Worm (Caenorhabditis elegans): ENCODE results near the gene F57C2.5.

The F57C2.5 gene

ce11 chrII:14495341-14495740 lies 32.7 kb downstream of the F57C2.5 start:
- TF ChIP-seq bed-3 (GFP tag; optimal IDR thresholded peaks at IDR 0.05) (no peak), lin-32 (GFP tag; optimal IDR thresholded peaks at IDR 0.05) (no peak), tbx-8 (GFP tag; optimal IDR thresholded peaks at IDR 0.05) (no peak)

- TF ChIP-seq lsy-2 (tag; optimal IDR thresholded peaks at IDR 0.05) = no peak
- peak; percentile 85 for TF ChIP-seq elt-1 (tag; optimal IDR thresholded peaks at IDR 0.05; ENCODE audit: borderline replicate concordance, insufficient read depth)
Measured at ce11 chrII:14494464-14494863, 33.6 kb downstream of the F57C2.5 start.

ce11 chrII:14494414-14494463 lies 33.8 kb downstream of the F57C2.5 start, which contains the start of gene cysl-2:
Gene cysl-2, minus strand, starts transcription at chrII:14494451.
- TF ChIP-seq tbx-8 (GFP tag; optimal IDR thresholded peaks at IDR 0.05) = no peak

ce11 chrII:14494014-14494413 lies 34.0 kb downstream of the F57C2.5 start:
- TF ChIP-seq mab-5 (tag; optimal IDR thresholded peaks at IDR 0.05) = no peak
- TF ChIP-seq cnd-1 (tag; optimal IDR thresholded peaks at IDR 0.05) = no peak

ce11 chrII:14492592-14493196 lies 35.3 kb downstream of the F57C2.5 start:
- no peak for TF ChIP-seq mep-1 (tag; optimal IDR thresholded peaks at IDR 0.05)
- no peak for TF ChIP-seq lin-32 (GFP tag; optimal IDR thresholded peaks at IDR 0.05)
- TF ChIP-seq unc-62 (GFP tag; optimal IDR thresholded peaks at IDR 0.05) = no peak
- no peak for TF ChIP-seq elt-3 (tag; optimal IDR thresholded peaks at IDR 0.05)
- no peak for TF ChIP-seq snpc-4 (tag; optimal IDR thresholded peaks at IDR 0.05)
- no peak for TF ChIP-seq hlh-1 (tag; optimal IDR thresholded peaks at IDR 0.05)
- TF ChIP-seq sem-2 (GFP tag; optimal IDR thresholded peaks at IDR 0.05) = no peak
- TF ChIP-seq cnd-1 (tag; optimal IDR thresholded peaks at IDR 0.05) = no peak
- TF ChIP-seq flh-1 (GFP tag; optimal IDR thresholded peaks at IDR 0.05) = no peak
- TF ChIP-seq unc-39 (tag; optimal IDR thresholded peaks at IDR 0.05) = no peak
- TF ChIP-seq ceh-39 (tag; optimal IDR thresholded peaks at IDR 0.05) = no peak
- no peak for TF ChIP-seq lsy-2 (tag; optimal IDR thresholded peaks at IDR 0.05)
- TF ChIP-seq nhr-237 (tag; optimal IDR thresholded peaks at IDR 0.05) = no peak
- TF ChIP-seq pha-4 (tag; optimal IDR thresholded peaks at IDR 0.05) = no peak
- TF ChIP-seq drap-1 (GFP tag; optimal IDR thresholded peaks at IDR 0.05) = no peak
- no peak for TF ChIP-seq unc-120 (tag; optimal IDR thresholded peaks at IDR 0.05; ENCODE audit: poor library complexity, severe bottlenecking)
- no peak for TF ChIP-seq sptf-1 (tag; optimal IDR thresholded peaks at IDR 0.05)
- TF ChIP-seq elt-1 (tag; optimal IDR thresholded peaks at IDR 0.05; ENCODE audit: borderline replicate concordance, insufficient read depth) = no peak
- no peak for TF ChIP-seq ceh-43 (GFP tag; optimal IDR thresholded peaks at IDR 0.05)
- TF ChIP-seq nhr-28 (tag; optimal IDR thresholded peaks at IDR 0.05) = no peak

ce11 chrII:14489407-14489806 lies 38.6 kb downstream of the F57C2.5 start, which contains the start of gene vnut-1:
Gene vnut-1, plus strand, starts transcription at chrII:14489802.
- TF ChIP-seq blmp-1 (tag; optimal IDR thresholded peaks at IDR 0.05) (peak; percentile 58), ham-2 (GFP tag; optimal IDR thresholded peaks at IDR 0.05) (no peak)

- TF ChIP-seq nhr-76 (tag; optimal IDR thresholded peaks at IDR 0.05) (no peak), drap-1 (GFP tag; optimal IDR thresholded peaks at IDR 0.05) (no peak), lin-13 (tag; optimal IDR thresholded peaks at IDR 0.05) (peak; percentile 41), unc-120 (tag; optimal IDR thresholded peaks at IDR 0.05; ENCODE audit: poor library complexity, severe bottlenecking) (peak; percentile 30)
Measured at ce11 chrII:14488661-14489060, 39.4 kb downstream of the F57C2.5 start, which contains the start of gene usp-14. Gene usp-14, minus strand, starts transcription at chrII:14488688.

ce11 chrII:14483813-14484212 lies 44.2 kb downstream of the F57C2.5 start:
- TF ChIP-seq nhr-12 (tag; optimal IDR thresholded peaks at IDR 0.05) = no peak
- TF ChIP-seq nhr-237 (tag; optimal IDR thresholded peaks at IDR 0.05) = no peak
- no peak for TF ChIP-seq unc-62 (GFP tag; optimal IDR thresholded peaks at IDR 0.05)
- no peak for TF ChIP-seq mep-1 (tag; optimal IDR thresholded peaks at IDR 0.05)
- no peak for TF ChIP-seq ham-2 (GFP tag; optimal IDR thresholded peaks at IDR 0.05)
- TF ChIP-seq lin-32 (GFP tag; optimal IDR thresholded peaks at IDR 0.05) = no peak
